Worm (Caenorhabditis elegans): ENCODE measurements around the gene D1069.3.

ce11 chrII:305645-306044 is 42.0 kb downstream of the D1069.3 start, which contains the start of gene col-69:
- TF ChIP-seq unc-62 (GFP tag; optimal IDR thresholded peaks at IDR 0.05) (no peak), M03D4.4 (tag; optimal IDR thresholded peaks at IDR 0.05) (no peak), lin-13 (tag; optimal IDR thresholded peaks at IDR 0.05) (no peak), ztf-11 (tag; optimal IDR thresholded peaks at IDR 0.05) (no peak), elt-1 (tag; optimal IDR thresholded peaks at IDR 0.05; ENCODE audit: borderline replicate concordance, insufficient read depth) (no peak), nhr-76 (tag; optimal IDR thresholded peaks at IDR 0.05) (no peak)

Measured in whole organism, mixed stage, embryonic.